Fruit fly (Drosophila melanogaster) whole organism, adult: Measurements from ENCODE around the gene RpS15Aa.
A peak's percentile ranks its signal among the peaks of the same experiment; 100 is the strongest.

Experiments used
- CG11617 ChIP-seq: fragments of 200-800 bp; sonication (Bioruptor generic); optimal IDR thresholded peaks from 2 replicates; lab custom pipeline; 2017; ENCODE audit warnings: mild to moderate bottlenecking, missing biosample characterization, missing genetic modification reagents, missing genetic modification characterization
- CG12768 ChIP-seq: fragments of 200-800 bp; sonication (Bioruptor generic); optimal IDR thresholded peaks from 2 replicates; lab custom pipeline; 2017; ENCODE audit warnings: missing biosample characterization, missing genetic modification characterization, mild to moderate bottlenecking, moderate library complexity, missing genetic modification reagents
- CG14711 ChIP-seq: fragments of 200-800 bp; sonication (Bioruptor generic); optimal IDR thresholded peaks from 2 replicates; lab custom pipeline; 2018; ENCODE audit warnings: missing biosample characterization, mild to moderate bottlenecking, missing genetic modification characterization, moderate library complexity
- CG1620 ChIP-seq: fragments of 200-800 bp; sonication (Bioruptor generic); optimal IDR thresholded peaks from 2 replicates; lab custom pipeline; 2016; ENCODE audit warnings: missing biosample characterization, missing genetic modification characterization
- CG33017 ChIP-seq: fragments of 200-800 bp; sonication (Bioruptor generic); optimal IDR thresholded peaks from 2 replicates; lab custom pipeline; 2018; ENCODE audit warnings: missing biosample characterization, mild to moderate bottlenecking, missing genetic modification characterization, moderate library complexity
- CG5204 ChIP-seq: fragments of 200-800 bp; sonication (Bioruptor generic); optimal IDR thresholded peaks from 2 replicates; lab custom pipeline; 2016; ENCODE audit warnings: missing biosample characterization, missing genetic modification characterization
- CG7045 ChIP-seq: fragments of 200-800 bp; sonication (Bioruptor generic); optimal IDR thresholded peaks from 2 replicates; lab custom pipeline; 2017; ENCODE audit warnings: missing biosample characterization, mild to moderate bottlenecking, missing genetic modification characterization
- CG7101 ChIP-seq: fragments of 200-800 bp; sonication (Bioruptor generic); optimal IDR thresholded peaks from 2 replicates; lab custom pipeline; 2018; ENCODE audit warnings: missing biosample characterization, mild to moderate bottlenecking, missing genetic modification characterization, moderate library complexity
- Clk ChIP-seq: fragments of 200-800 bp; sonication (Bioruptor generic); optimal IDR thresholded peaks from 2 replicates; lab custom pipeline; 2017; ENCODE audit warnings: missing biosample characterization, missing genetic modification characterization
- Mnt ChIP-seq: fragments of 200-800 bp; sonication (Bioruptor generic); optimal IDR thresholded peaks from 2 replicates; lab custom pipeline; 2016; ENCODE audit warnings: missing biosample characterization, mild to moderate bottlenecking, missing genetic modification characterization
- bab1 ChIP-seq: fragments of 200-800 bp; sonication (Bioruptor generic); optimal IDR thresholded peaks from 3 replicates; lab custom pipeline; 2019; ENCODE audit warnings: missing biosample characterization, mild to moderate bottlenecking, missing genetic modification characterization, moderate library complexity
- cic ChIP-seq: fragments of 200-800 bp; sonication (Bioruptor generic); optimal IDR thresholded peaks from 2 replicates; lab custom pipeline; 2017; ENCODE audit warnings: missing biosample characterization, mild to moderate bottlenecking, missing genetic modification characterization, moderate library complexity
- cnc ChIP-seq, 2 experiments: fragments of >200 bp; optimal IDR thresholded peaks; 2 replicates each; lab custom pipeline; 2017
- kay ChIP-seq: fragments of 200-800 bp; sonication (Bioruptor generic); peaks from one replicate; lab custom pipeline; 2016; ENCODE audit warnings: missing biosample characterization, missing genetic modification characterization, borderline replicate concordance
- ovo ChIP-seq: fragments of 200-800 bp; sonication (Bioruptor generic); optimal IDR thresholded peaks from 2 replicates; lab custom pipeline; 2016; ENCODE audit warnings: missing biosample characterization, missing genetic modification characterization
- pad ChIP-seq: fragments of 200-800 bp; sonication (Bioruptor generic); optimal IDR thresholded peaks from 3 replicates; lab custom pipeline; 2017; ENCODE audit warnings: missing biosample characterization, missing genetic modification characterization, mild to moderate bottlenecking, moderate library complexity, missing genetic modification reagents
- tj ChIP-seq: fragments of 200-800 bp; sonication (Bioruptor generic); optimal IDR thresholded peaks from 3 replicates; lab custom pipeline; 2017; ENCODE audit warnings: missing biosample characterization, mild to moderate bottlenecking, missing genetic modification characterization, moderate library complexity
- toe ChIP-seq: fragments of 200-800 bp; sonication (Bioruptor generic); optimal IDR thresholded peaks from 2 replicates; lab custom pipeline; 2016; ENCODE audit warnings: missing biosample characterization, missing genetic modification characterization

The RpS15Aa gene

dm6 chrX:13296405-13297183, 40.9 kb downstream of the RpS15Aa start, which contains the start of gene CG1622:
CG1622 (plus strand) TSS chrX:13297082.
- TF ChIP-seq CG12768 (GFP tag; lab: Kevin White, UChicago) (no peak), cnc (optimal IDR thresholded peaks at IDR 0.05; lab: Kevin White, UChicago) (no peak), toe (no peak), tj (GFP tag; lab: Kevin White, UChicago) (peak; percentile 47), CG11617 (GFP tag; lab: Kevin White, UChicago) (peak; percentile 59), Mnt (GFP tag; lab: Kevin White, UChicago) (peak; percentile 67), cic (GFP tag; lab: Kevin White, UChicago) (no peak), bab1 (peak; percentile 35), pad (GFP tag; lab: Kevin White, UChicago) (peak; percentile 14), CG5204 (no peak), Clk (no peak), CG33017 (no peak), CG1620 (peak; percentile 38), CG7101 (peak; percentile 57), CG14711 (tag; lab: Kevin White, UChicago) (peak; percentile 26), CG7045 (GFP tag; lab: Kevin White, UChicago) (no peak), kay (GFP tag; lab: Kevin White, UChicago) (no peak)

DNA sequence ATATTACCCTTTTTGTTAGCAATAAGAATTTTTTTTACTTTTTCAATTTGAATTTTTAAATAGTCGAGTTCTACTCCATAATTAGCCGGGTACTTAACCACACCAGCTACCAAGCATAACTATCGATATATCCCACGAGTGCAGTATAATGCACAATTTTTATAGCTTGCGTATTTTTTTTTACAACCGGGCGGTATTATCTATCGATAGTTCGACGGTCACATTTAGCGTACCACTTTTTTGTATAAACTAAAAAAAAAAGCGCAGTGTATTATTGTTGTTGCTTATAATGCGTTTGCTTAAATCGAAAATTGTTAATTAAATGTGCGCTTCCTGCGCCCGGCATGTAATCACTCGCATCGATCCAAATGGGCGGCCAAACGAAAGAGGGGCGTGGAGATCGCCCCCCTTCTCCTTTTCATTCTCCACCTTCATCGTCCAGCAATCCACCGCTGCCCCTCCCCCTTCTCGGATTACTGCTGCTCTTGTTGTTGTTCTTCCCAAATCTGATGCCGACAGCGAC, 49.6 kb downstream of the RpS15Aa start, which contains the start of gene Remo:
TSS of gene Remo (plus strand) at position 198 of the 523 bp plus-strand sequence.
- TF ChIP-seq pad (GFP tag; lab: Kevin White, UChicago) (peak; percentile 31), Mnt (GFP tag; lab: Kevin White, UChicago) (peak; percentile 20), cic (GFP tag; lab: Kevin White, UChicago) (no peak), CG11617 (GFP tag; lab: Kevin White, UChicago) (peak; percentile 5), tj (GFP tag; lab: Kevin White, UChicago) (peak; percentile 34), ovo (GFP tag; lab: Kevin White, UChicago) (peak; percentile 12), CG1620 (no peak), CG14711 (tag; lab: Kevin White, UChicago) (no peak), CG5204 (no peak), bab1 (peak; percentile 26), CG7101 (peak; percentile 31)

DNA sequence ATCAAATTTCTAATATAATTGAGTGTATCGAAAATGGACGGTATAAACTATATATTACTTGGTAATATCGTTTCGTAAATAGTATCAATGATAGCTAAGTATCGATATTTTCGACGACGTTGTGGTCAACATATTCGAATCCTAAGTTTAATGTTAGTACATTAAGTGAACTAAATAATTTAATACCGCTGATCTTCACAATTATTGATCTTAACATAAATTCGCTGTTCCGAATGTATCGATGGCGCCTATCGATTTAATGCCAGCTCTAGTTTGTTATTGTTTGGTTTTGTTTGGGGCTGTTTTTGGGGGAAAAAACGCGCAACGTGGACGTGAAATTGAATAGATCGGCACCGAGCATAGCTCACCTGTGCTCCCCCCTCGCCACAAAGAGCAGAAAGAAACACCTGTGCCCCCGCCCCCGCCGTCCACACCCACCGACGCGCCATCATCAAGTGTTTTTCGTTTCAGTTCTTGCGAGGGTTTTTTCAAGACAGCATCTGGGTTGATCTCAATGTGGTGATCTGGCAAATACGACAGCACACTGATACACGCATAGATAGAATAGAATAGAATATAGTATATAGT, 51.7 kb downstream of the RpS15Aa start:
- TF ChIP-seq toe (peak; percentile 41), cic (GFP tag; lab: Kevin White, UChicago) (no peak)
